Fruit fly (Drosophila melanogaster): ENCODE results near the gene CG43336.

CG43336 gene

dm6 chr3R:15636868-15637267, at the start of gene CG43336:
Gene CG43336 (plus strand): TSS chr3R:15637168.
- TF ChIP-seq maf-S (GFP tag; optimal IDR thresholded peaks at IDR 0.05), result no peak
- TF ChIP-seq CG9932 (GFP tag; IDR thresholded peaks at IDR 0.05), result no peak
- TF ChIP-seq sens (GFP tag), result peak; percentile 25
- no peak for TF ChIP-seq Asciz (GFP tag; optimal IDR thresholded peaks at IDR 0.05)

- TF ChIP-seq toy (GFP tag; IDR thresholded peaks at IDR 0.05) (no peak), Mrtf (GFP tag; IDR thresholded peaks at IDR 0.05) (no peak), CG7745 (tag; optimal IDR thresholded peaks at IDR 0.05) (no peak), Six4 (GFP tag; optimal IDR thresholded peaks at IDR 0.05) (peak; percentile 67), CG10979 (tag; optimal IDR thresholded peaks at IDR 0.05) (peak; percentile 47), CG2712 (tag; optimal IDR thresholded peaks at IDR 0.05) (peak; percentile 56), ken (GFP tag; IDR thresholded peaks at IDR 0.05) (no peak), Ada2b (GFP tag; IDR thresholded peaks at IDR 0.05) (no peak), ara (GFP tag; IDR thresholded peaks at IDR 0.05) (0 out of 2 replicates have a peak, but pooled peaks have one; percentile 40), Trl (optimal IDR thresholded peaks at IDR 0.05) (no peak), Trl (GFP tag; optimal IDR thresholded peaks at IDR 0.05) (no peak), CG3163 (GFP tag; optimal IDR thresholded peaks at IDR 0.05) (no peak), Xrp1 (GFP tag; IDR thresholded peaks at IDR 0.05) (peak; percentile 50; the same call in 1 of the 2 replicates), CG16815 (GFP tag; optimal IDR thresholded peaks at IDR 0.05) (peak; percentile 1), CG4404 (GFP tag; IDR thresholded peaks at IDR 0.05) (peak; percentile 65), tin (GFP tag; optimal IDR thresholded peaks at IDR 0.05) (no peak), maf-S (GFP tag; optimal IDR thresholded peaks at IDR 0.05) (no peak), CG10431 (GFP tag; optimal IDR thresholded peaks at IDR 0.05) (no peak), br (optimal IDR thresholded peaks at IDR 0.05) (no peak), CG32767 (GFP tag; IDR thresholded peaks at IDR 0.05) (no peak), repo (GFP tag; optimal IDR thresholded peaks at IDR 0.05) (no peak), CG13775 (GFP tag; optimal IDR thresholded peaks at IDR 0.05) (peak; percentile 2), bowl (GFP tag; IDR thresholded peaks at IDR 0.05) (no peak), CG9609 (GFP tag; optimal IDR thresholded peaks at IDR 0.05) (no peak), CG8924 (tag; optimal IDR thresholded peaks at IDR 0.05) (peak; percentile 24), kah (GFP tag; optimal IDR thresholded peaks at IDR 0.05) (peak; percentile 18), CG12391 (tag; optimal IDR thresholded peaks at IDR 0.05) (peak; percentile 34), zfh2 (GFP tag; optimal IDR thresholded peaks at IDR 0.05) (no peak), CG12299 (tag; optimal IDR thresholded peaks at IDR 0.05) (no peak), prd (optimal IDR thresholded peaks at IDR 0.05) (no peak), prd (GFP tag; IDR thresholded peaks at IDR 0.05) (peak; percentile 55; the same call in 1 of the 3 replicates), Atf6 (GFP tag; IDR thresholded peaks at IDR 0.05) (no peak), D19A (tag; optimal IDR thresholded peaks at IDR 0.05) (no peak), fd102C (GFP tag; optimal IDR thresholded peaks at IDR 0.05) (peak; percentile 31), dmrt11E (tag; optimal IDR thresholded peaks at IDR 0.05) (peak; percentile 92), zen2 (GFP tag; IDR thresholded peaks at IDR 0.05; ENCODE audit: partially characterized antibody) (no peak), cg (GFP tag; optimal IDR thresholded peaks at IDR 0.05) (peak; percentile 36), zen (tag; optimal IDR thresholded peaks at IDR 0.05) (peak; percentile 10), CG11504 (tag; optimal IDR thresholded peaks at IDR 0.05) (no peak), row (GFP tag; IDR thresholded peaks at IDR 0.05) (peak; percentile 62), twi (tag; optimal IDR thresholded peaks at IDR 0.05) (peak; percentile 93), CG14667 (GFP tag; IDR thresholded peaks at IDR 0.05) (no peak), sens (GFP tag) (peak; percentile 83), CG10147 (GFP tag; optimal IDR thresholded peaks at IDR 0.05) (no peak), CG17328 (GFP tag; IDR thresholded peaks at IDR 0.05) (peak; percentile 43; the same call in 1 of the 2 replicates), Dref (GFP tag; IDR thresholded peaks at IDR 0.05) (no peak), CG14710 (tag; optimal IDR thresholded peaks at IDR 0.05) (peak; percentile 20), CG18262 (tag; optimal IDR thresholded peaks at IDR 0.05) (peak; percentile 3), CG10267 (tag; optimal IDR thresholded peaks at IDR 0.05) (peak; percentile 27)
These were observed 49.5 kb upstream of the CG43336 start for dm6 chr3R:15587491-15587890.
